Worm (Caenorhabditis elegans): ENCODE data around the gene T13G4.7.

ce11 chrX:1223089-1223488 is 17.2 kb upstream of the T13G4.7 start:
- TF ChIP-seq lin-13 (tag; optimal IDR thresholded peaks at IDR 0.05) (no peak), nhr-28 (tag; optimal IDR thresholded peaks at IDR 0.05) (no peak)
